Worm (Caenorhabditis elegans): ENCODE measurements around the gene nasp-1.

DNA sequence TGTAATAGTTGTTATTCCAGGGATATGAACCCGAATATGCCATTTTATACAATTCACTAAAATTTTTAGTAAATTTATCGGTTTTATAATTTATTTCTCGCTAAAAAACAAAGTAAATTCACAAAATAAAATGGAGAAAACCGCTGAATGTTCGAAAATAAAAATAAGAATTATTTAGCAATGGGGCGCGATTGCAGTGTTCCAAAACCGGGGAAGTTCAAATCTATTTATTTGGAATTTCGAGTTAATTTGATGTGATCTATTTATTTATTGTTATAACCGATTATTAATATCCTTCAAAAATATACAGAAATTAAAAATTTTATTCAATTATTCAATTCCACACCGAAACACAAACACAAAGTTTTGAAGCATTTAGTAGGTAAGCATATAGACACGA, 26.1 kb downstream of the nasp-1 start, which contains the start of gene F40F8.11:
- TF ChIP-seq pha-4 (tag; optimal IDR thresholded peaks at IDR 0.05) = no peak
- no peak for TF ChIP-seq lir-1 (GFP tag; conservative IDR thresholded peaks at IDR 0.05)
- TF ChIP-seq bed-2 (GFP tag; IDR thresholded peaks at IDR 0.05) = no peak
- TF ChIP-seq cebp-2 (GFP tag; IDR thresholded peaks at IDR 0.05) = no peak
- no peak for TF ChIP-seq ama-1 (optimal IDR thresholded peaks at IDR 0.05)
- TF ChIP-seq ama-1 (GFP tag; optimal IDR thresholded peaks at IDR 0.05) = no peak
- no peak for TF ChIP-seq ZK185.1 (tag; optimal IDR thresholded peaks at IDR 0.05; ENCODE audit: poor library complexity, severe bottlenecking)
- no peak for TF ChIP-seq madf-10 (tag; optimal IDR thresholded peaks at IDR 0.05)
- no peak for TF ChIP-seq C17E4.6 (GFP tag; IDR thresholded peaks at IDR 0.05)
- TF ChIP-seq fkh-3 (tag; optimal IDR thresholded peaks at IDR 0.05) = no peak
- TF ChIP-seq bed-1 (GFP tag; IDR thresholded peaks at IDR 0.05) = no peak
- no peak for TF ChIP-seq lag-1 (GFP tag; IDR thresholded peaks at IDR 0.05)
- TF ChIP-seq C06A6.2 (GFP tag; conservative IDR thresholded peaks at IDR 0.05) = no peak
